Fruit fly (Drosophila melanogaster): Measurements from ENCODE around the gene Thor.

Thor gene

DNA sequence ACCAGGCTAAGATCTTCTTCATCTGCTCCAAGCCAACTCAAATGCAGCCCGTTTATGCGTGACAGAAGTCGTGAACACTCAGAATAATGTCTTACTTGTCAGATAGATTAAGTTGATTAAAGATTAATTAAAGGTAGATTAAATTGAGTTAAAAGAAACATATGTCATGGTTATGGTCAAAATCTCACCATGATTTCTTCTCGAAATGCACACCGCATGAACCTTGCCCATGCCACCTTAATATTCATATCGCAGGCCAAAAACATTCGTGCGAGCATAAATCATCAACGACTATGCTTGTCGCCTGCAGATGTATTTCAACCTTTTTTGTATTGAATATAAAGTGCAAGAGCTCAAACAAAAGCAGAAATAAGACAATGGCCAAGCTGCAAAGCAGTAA is 41.2 kb upstream of the Thor start (continued):
- TF ChIP-seq sr (GFP tag; IDR thresholded peaks at IDR 0.05) (no peak), aop (GFP tag; IDR thresholded peaks at IDR 0.05) (no peak), HHEX (GFP tag; optimal IDR thresholded peaks at IDR 0.05) (peak; percentile 40), mam (GFP tag; optimal IDR thresholded peaks at IDR 0.05) (no peak), CG30431 (GFP tag; optimal IDR thresholded peaks at IDR 0.05) (no peak), CG13123 (GFP tag; optimal IDR thresholded peaks at IDR 0.05) (no peak), repo (GFP tag; optimal IDR thresholded peaks at IDR 0.05) (no peak), ham (GFP tag; IDR thresholded peaks at IDR 0.05) (no peak), CG13287 (GFP tag; IDR thresholded peaks at IDR 0.05; ENCODE audit: partially characterized antibody) (no peak), CG10543 (GFP tag; optimal IDR thresholded peaks at IDR 0.05) (no peak), CG12219 (GFP tag; optimal IDR thresholded peaks at IDR 0.05) (peak; percentile 56), Sry-β (GFP tag; optimal IDR thresholded peaks at IDR 0.05) (no peak), CG6254 (GFP tag; optimal IDR thresholded peaks at IDR 0.05) (peak; percentile 61), CG7271 (tag; optimal IDR thresholded peaks at IDR 0.05) (peak; percentile 17), CG10959 (GFP tag; IDR thresholded peaks at IDR 0.05) (no peak), Tbp (GFP tag; optimal IDR thresholded peaks at IDR 0.05) (no peak), Bdp1 (GFP tag; optimal IDR thresholded peaks at IDR 0.05) (peak; percentile 6), sens (GFP tag) (peak; percentile 95), ash1 (GFP tag; optimal IDR thresholded peaks at IDR 0.05) (no peak), CoRest (tag; optimal IDR thresholded peaks at IDR 0.05) (peak; percentile 51), Kr (GFP tag; optimal IDR thresholded peaks at IDR 0.05) (no peak), Hsf (GFP tag; optimal IDR thresholded peaks at IDR 0.05) (no peak), Drgx (GFP tag; IDR thresholded peaks at IDR 0.05) (peak; percentile 86), Lhr (GFP tag; optimal IDR thresholded peaks at IDR 0.05) (no peak), CG5180 (GFP tag; optimal IDR thresholded peaks at IDR 0.05) (peak; percentile 57), CG43689 (GFP tag; IDR thresholded peaks at IDR 0.05) (peak; percentile 62), grn (GFP tag; optimal IDR thresholded peaks at IDR 0.05) (no peak), CG4707 (GFP tag; optimal IDR thresholded peaks at IDR 0.05) (peak; percentile 5), klu (GFP tag; IDR thresholded peaks at IDR 0.05) (no peak), cg (GFP tag; optimal IDR thresholded peaks at IDR 0.05) (no peak), cato (GFP tag; optimal IDR thresholded peaks at IDR 0.05; ENCODE audit: borderline replicate concordance) (peak; percentile 3), sens-2 (GFP tag; IDR thresholded peaks at IDR 0.05) (peak; percentile 63), ken (GFP tag; IDR thresholded peaks at IDR 0.05) (0 out of 3 replicates have a peak, but pooled peaks have one; percentile 35), phol (tag; optimal IDR thresholded peaks at IDR 0.05) (peak; percentile 74), CG14965 (GFP tag; optimal IDR thresholded peaks at IDR 0.05; ENCODE audit: borderline replicate concordance) (no peak), kah (GFP tag; optimal IDR thresholded peaks at IDR 0.05) (peak; percentile 65), PHDP (tag; optimal IDR thresholded peaks at IDR 0.05) (peak; percentile 70), CG14441 (GFP tag; IDR thresholded peaks at IDR 0.05) (peak; percentile 61), CG2199 (GFP tag; IDR thresholded peaks at IDR 0.05) (no peak), CG6854 (GFP tag; optimal IDR thresholded peaks at IDR 0.05) (no peak), Dip2 (GFP tag; IDR thresholded peaks at IDR 0.05) (no peak), fd96Cb (tag; optimal IDR thresholded peaks at IDR 0.05) (peak; percentile 51), CG2889 (GFP tag; IDR thresholded peaks at IDR 0.05) (no peak), E2f1 (GFP tag; IDR thresholded peaks at IDR 0.05) (peak; percentile 49), ERR (GFP tag; optimal IDR thresholded peaks at IDR 0.05) (no peak), jing (GFP tag; optimal IDR thresholded peaks at IDR 0.05) (no peak), CG16863 (GFP tag; optimal IDR thresholded peaks at IDR 0.05) (no peak), Ets97D (GFP tag; optimal IDR thresholded peaks at IDR 0.05) (no peak), gcm (GFP tag; optimal IDR thresholded peaks at IDR 0.05) (peak; percentile 51), ro (GFP tag; IDR thresholded peaks at IDR 0.05) (no peak), slp2 (GFP tag; optimal IDR thresholded peaks at IDR 0.05) (no peak), Taf1 (GFP tag; IDR thresholded peaks at IDR 0.05) (no peak)
